Fruit fly (Drosophila melanogaster): ENCODE results near the gene CG5199.

DNA sequence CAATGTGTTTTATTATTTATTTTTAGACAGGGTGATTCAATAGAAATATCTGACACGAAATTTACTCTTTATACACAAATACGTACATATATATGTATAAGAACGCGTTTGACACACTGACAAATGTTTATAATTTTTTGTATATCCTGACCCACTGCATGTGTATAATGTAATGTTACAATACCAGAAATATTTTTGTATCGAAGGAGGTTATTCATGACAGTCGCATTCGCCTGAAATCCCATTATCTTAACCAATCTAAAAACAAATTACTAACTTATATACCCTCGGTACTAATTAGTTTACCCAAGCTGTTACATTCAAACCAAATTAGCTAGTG is 41.6 kb upstream of the CG5199 start:
- TF ChIP-seq Hr96 (GFP tag; optimal IDR thresholded peaks at IDR 0.05), result no peak
- TF ChIP-seq cic (GFP tag; optimal IDR thresholded peaks at IDR 0.05), result no peak
- TF ChIP-seq CG7045 (GFP tag; optimal IDR thresholded peaks at IDR 0.05), result no peak
- no peak for TF ChIP-seq Crg-1 (GFP tag; optimal IDR thresholded peaks at IDR 0.05)
